Worm (Caenorhabditis elegans): Measurements from ENCODE around the gene hyl-1.

Gene hyl-1

DNA sequence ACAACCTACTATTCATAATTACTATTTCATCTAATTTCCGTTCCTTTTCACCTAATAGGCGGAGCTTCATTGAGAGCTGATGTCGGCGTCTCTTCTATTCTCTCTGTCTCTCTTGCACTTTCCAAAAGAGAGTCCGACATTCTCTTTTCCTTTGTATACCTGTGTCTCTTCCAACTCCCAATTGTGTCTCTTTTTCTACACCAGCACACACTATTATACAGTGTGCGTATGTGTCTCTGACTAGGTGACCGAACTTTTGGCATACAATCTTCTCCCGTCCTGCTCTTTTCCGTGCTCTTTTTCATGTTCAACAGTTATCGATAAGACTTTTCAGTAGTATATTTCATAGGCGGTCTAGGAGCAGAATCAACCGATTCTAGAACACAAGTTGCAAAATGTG, 1.3 kb downstream of the hyl-1 start:
- TF ChIP-seq tbx-8 (GFP tag; optimal IDR thresholded peaks at IDR 0.05) (no peak), lin-13 (tag; optimal IDR thresholded peaks at IDR 0.05) (no peak), mep-1 (tag; optimal IDR thresholded peaks at IDR 0.05) (no peak), pha-4 (tag; optimal IDR thresholded peaks at IDR 0.05) (peak; percentile 14)

DNA sequence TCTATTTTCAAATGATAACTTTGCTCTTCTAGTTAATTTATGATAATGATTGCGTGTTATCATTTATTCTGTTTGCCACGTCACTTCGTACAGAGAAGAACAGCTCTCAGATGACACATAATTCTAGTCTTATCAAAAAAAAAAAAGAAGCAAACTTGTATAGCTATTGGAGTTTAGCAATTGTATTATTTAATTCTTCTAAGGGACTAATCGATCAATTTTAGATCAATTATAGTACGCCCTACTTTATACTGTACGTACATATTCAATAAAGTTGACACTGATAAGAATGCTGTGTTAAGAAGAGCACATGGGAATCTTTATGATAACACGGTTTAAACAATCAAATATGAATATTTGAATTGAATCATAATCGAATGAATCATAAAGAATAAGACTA, 3.3 kb downstream of the hyl-1 start:
- TF ChIP-seq ces-1 (GFP tag; optimal IDR thresholded peaks at IDR 0.05) (no peak), ceh-43 (GFP tag; optimal IDR thresholded peaks at IDR 0.05) (no peak), mab-5 (tag; optimal IDR thresholded peaks at IDR 0.05) (no peak), ceh-39 (tag; optimal IDR thresholded peaks at IDR 0.05) (no peak), M03D4.4 (tag; optimal IDR thresholded peaks at IDR 0.05) (no peak), mep-1 (tag; optimal IDR thresholded peaks at IDR 0.05) (no peak), unc-62 (GFP tag; optimal IDR thresholded peaks at IDR 0.05) (no peak), ztf-11 (tag; optimal IDR thresholded peaks at IDR 0.05) (no peak), nhr-12 (tag; optimal IDR thresholded peaks at IDR 0.05) (no peak), nhr-237 (tag; optimal IDR thresholded peaks at IDR 0.05) (no peak), ham-2 (GFP tag; optimal IDR thresholded peaks at IDR 0.05) (no peak), sptf-1 (tag; optimal IDR thresholded peaks at IDR 0.05) (no peak), hlh-1 (tag; optimal IDR thresholded peaks at IDR 0.05) (no peak), lin-13 (tag; optimal IDR thresholded peaks at IDR 0.05) (no peak)

DNA sequence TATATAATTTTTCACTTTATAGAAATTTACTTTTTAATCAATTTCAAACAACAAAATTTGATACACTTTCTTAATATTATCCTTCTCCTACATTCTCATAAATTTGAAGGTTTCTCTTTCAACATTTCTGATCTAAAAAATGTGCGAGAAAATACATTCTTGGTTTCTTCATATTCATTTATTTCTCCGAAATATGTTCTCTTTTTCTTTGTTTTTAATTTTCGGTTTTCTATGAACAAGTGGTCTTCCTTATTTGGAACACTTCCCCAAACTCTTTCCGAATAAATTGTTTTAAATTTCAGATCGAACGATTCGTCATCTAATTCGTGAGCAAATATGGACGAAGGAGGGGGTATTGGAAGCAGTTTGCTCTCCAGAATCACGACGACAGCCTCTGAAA, 20.2 kb downstream of the hyl-1 start, which contains the start of gene npr-22:
TSS of gene npr-22 (plus strand) at position 301 of the 400 bp plus-strand sequence.
- TF ChIP-seq nhr-237 (tag; optimal IDR thresholded peaks at IDR 0.05), result no peak
- no peak for TF ChIP-seq mls-2 (tag; optimal IDR thresholded peaks at IDR 0.05)
- TF ChIP-seq flh-1 (GFP tag; optimal IDR thresholded peaks at IDR 0.05), result no peak
- no peak for TF ChIP-seq elt-1 (tag; optimal IDR thresholded peaks at IDR 0.05; ENCODE audit: borderline replicate concordance, insufficient read depth)
- no peak for TF ChIP-seq drap-1 (GFP tag; optimal IDR thresholded peaks at IDR 0.05)
- TF ChIP-seq hlh-1 (tag; optimal IDR thresholded peaks at IDR 0.05), result no peak
- TF ChIP-seq tbx-8 (GFP tag; optimal IDR thresholded peaks at IDR 0.05), result no peak
- TF ChIP-seq lsy-2 (tag; optimal IDR thresholded peaks at IDR 0.05), result no peak
- no peak for TF ChIP-seq zip-8 (tag; optimal IDR thresholded peaks at IDR 0.05)
- TF ChIP-seq nhr-12 (tag; optimal IDR thresholded peaks at IDR 0.05), result no peak

DNA sequence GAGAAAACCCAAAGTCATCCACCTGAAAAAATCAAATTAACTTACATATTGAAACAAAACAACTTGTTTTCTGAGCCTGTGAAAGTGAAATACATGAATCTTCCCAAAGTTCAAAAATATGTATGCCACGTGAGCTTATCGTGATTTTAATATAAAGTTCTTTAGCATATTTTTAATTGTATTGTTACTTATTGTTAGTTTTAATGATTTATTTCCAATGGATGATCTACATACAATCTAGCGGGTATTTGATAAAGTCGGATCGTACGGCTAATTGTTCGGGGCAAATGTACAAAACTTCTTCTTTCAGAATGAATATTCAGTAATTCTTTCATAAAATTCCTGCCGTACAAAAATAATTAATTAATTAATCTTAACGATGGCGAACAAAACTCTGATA, 31.3 kb downstream of the hyl-1 start, which contains the start of gene Y59H11AM.4:
TSS of gene Y59H11AM.4 (minus strand) at position 101 of the 400 bp plus-strand sequence.
- no peak for TF ChIP-seq mls-2 (tag; optimal IDR thresholded peaks at IDR 0.05)

DNA sequence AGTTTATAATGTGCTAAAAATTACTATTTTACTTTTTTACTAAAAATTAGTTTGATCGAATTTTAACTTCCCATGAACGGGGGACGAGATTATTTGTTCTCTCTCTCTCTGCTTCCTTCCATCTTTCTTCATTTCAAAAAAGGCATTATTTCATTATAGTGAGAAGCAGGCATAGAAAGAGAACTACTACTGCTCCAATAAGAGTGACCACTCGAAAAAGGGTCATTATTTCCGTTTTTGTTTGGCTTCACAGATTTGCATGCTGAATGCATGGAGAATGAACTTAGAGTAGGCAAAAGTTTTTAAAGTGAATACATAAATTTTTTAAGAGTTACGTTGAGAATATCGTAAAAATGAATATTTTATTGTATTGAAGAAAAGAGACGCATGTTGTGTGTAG, 31.8 kb downstream of the hyl-1 start:
- TF ChIP-seq ceh-83 (GFP tag; optimal IDR thresholded peaks at IDR 0.05) (no peak), blmp-1 (tag; optimal IDR thresholded peaks at IDR 0.05) (no peak), elt-1 (tag; optimal IDR thresholded peaks at IDR 0.05; ENCODE audit: borderline replicate concordance, insufficient read depth) (no peak), lsy-2 (tag; optimal IDR thresholded peaks at IDR 0.05) (no peak), drap-1 (GFP tag; optimal IDR thresholded peaks at IDR 0.05) (no peak), snpc-4 (tag; optimal IDR thresholded peaks at IDR 0.05) (no peak), pha-4 (tag; optimal IDR thresholded peaks at IDR 0.05) (no peak), sptf-1 (tag; optimal IDR thresholded peaks at IDR 0.05) (no peak)

DNA sequence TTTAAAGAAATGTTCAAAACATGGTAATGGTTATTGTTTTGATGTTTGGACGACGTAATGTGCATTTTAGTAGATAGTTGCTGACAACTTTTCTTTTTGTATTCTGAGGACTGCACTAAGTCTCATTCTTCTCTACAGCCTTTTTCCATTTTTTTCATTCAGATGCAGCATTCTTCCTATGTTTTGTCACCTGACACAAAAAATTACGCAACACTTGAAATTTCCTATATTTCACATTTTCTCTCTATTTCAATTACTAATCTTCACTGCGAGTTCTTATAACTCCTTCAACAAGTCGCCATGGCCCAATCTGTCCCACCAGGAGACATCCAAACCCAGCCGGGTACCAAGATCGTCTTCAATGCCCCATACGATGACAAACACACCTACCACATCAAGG, 32.2 kb downstream of the hyl-1 start, which contains the start of gene Y59H11AM.1:
TSS of gene Y59H11AM.1 (plus strand) at position 301 of the 400 bp plus-strand sequence.
- TF ChIP-seq nhr-28 (tag; optimal IDR thresholded peaks at IDR 0.05), result no peak
- no peak for TF ChIP-seq unc-62 (GFP tag; optimal IDR thresholded peaks at IDR 0.05)

DNA sequence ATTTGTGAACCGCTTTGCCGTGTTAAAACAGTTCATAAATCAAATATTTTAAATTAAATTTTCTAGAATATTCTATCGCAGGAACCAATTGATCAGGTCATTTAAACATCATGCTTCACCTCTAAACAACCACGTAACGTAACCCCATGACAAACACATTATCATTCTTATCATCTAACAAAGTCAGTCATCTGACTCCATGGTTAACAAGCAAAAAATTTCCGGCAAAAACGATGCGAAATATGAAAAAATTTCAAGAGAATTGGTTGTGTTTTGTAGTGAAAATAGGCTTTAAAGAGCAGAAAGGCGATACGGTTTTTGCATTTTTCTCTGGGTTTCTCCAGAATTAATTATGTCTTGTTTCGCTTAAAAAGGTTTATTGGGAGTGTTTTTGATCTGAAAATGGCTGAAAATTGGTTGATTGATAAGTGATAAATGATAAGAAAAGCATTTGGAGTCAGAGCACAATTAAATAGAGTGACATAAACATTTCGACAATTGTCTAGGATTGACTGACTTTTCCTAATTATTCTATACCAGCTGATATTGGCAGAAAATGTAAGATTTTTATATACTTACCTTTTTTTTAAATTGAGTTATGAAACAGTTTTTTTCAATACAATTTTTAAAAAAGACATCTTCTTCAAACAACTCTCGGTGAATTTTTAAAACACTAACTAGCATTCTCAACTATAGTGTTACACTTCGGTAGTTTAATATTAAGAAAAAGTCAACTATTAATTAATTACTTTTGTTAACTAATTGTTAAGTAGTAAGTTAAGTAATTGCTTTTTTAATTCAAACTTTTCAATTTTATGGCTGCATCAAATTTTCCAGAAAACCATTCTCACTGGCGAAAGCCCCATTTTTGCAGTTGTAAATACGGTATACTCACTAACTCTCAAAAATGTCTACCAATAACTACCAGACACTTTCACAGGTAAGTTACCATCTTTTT, 46.4 kb downstream of the hyl-1 start, which contains the start of gene catp-7:
TSS of gene catp-7 (plus strand) at position 908 of the 958 bp plus-strand sequence.
- no peak for TF ChIP-seq ceh-83 (GFP tag; optimal IDR thresholded peaks at IDR 0.05)
- no peak for TF ChIP-seq ceh-43 (GFP tag; optimal IDR thresholded peaks at IDR 0.05)
- no peak for TF ChIP-seq sptf-1 (tag; optimal IDR thresholded peaks at IDR 0.05)
- TF ChIP-seq pha-4 (tag; optimal IDR thresholded peaks at IDR 0.05), result no peak
- TF ChIP-seq mep-1 (tag; optimal IDR thresholded peaks at IDR 0.05), result no peak
- TF ChIP-seq unc-62 (GFP tag; optimal IDR thresholded peaks at IDR 0.05), result no peak
- no peak for TF ChIP-seq unc-120 (tag; optimal IDR thresholded peaks at IDR 0.05; ENCODE audit: poor library complexity, severe bottlenecking)
- no peak for TF ChIP-seq M03D4.4 (tag; optimal IDR thresholded peaks at IDR 0.05)
- TF ChIP-seq tbx-8 (GFP tag; optimal IDR thresholded peaks at IDR 0.05), result no peak
- TF ChIP-seq flh-1 (GFP tag; optimal IDR thresholded peaks at IDR 0.05), result no peak
- TF ChIP-seq nhr-28 (tag; optimal IDR thresholded peaks at IDR 0.05), result no peak
- TF ChIP-seq sem-2 (GFP tag; optimal IDR thresholded peaks at IDR 0.05), result no peak
- no peak for TF ChIP-seq nhr-12 (tag; optimal IDR thresholded peaks at IDR 0.05)
- TF ChIP-seq nhr-76 (tag; optimal IDR thresholded peaks at IDR 0.05), result no peak
- TF ChIP-seq lsy-2 (tag; optimal IDR thresholded peaks at IDR 0.05), result no peak
- TF ChIP-seq nhr-237 (tag; optimal IDR thresholded peaks at IDR 0.05), result no peak
- TF ChIP-seq ham-2 (GFP tag; optimal IDR thresholded peaks at IDR 0.05), result no peak
- TF ChIP-seq lin-32 (GFP tag; optimal IDR thresholded peaks at IDR 0.05), result no peak
- no peak for TF ChIP-seq zip-8 (tag; optimal IDR thresholded peaks at IDR 0.05)
- no peak for TF ChIP-seq unc-39 (tag; optimal IDR thresholded peaks at IDR 0.05)
